Worm (Caenorhabditis elegans) whole organism, young adult: ENCODE results near the gene M162.5.

Source experiments
- F22D6.2 ChIP-seq: sonication (generic microtip); optimal IDR thresholded peaks from 2 replicates; lab custom pipeline; 2016; ENCODE audit warnings: mild to moderate bottlenecking, missing genetic modification characterization, missing compliant biosample characterization
- F39B2.1 ChIP-seq: fragments of 200-800 bp; sonication (Bioruptor generic); IDR thresholded peaks from 2 replicates; pipeline ENCODE4 v1.3.6; 2022; ENCODE audit warnings: missing genetic modification reagents, missing genetic modification characterization, missing compliant biosample characterization
- F57C9.4 ChIP-seq: sonication (generic microtip); optimal IDR thresholded peaks from 2 replicates; lab custom pipeline; 2017; ENCODE audit warnings: mild to moderate bottlenecking, missing genetic modification characterization, missing compliant biosample characterization
- K12H6.12 ChIP-seq: fragments of 200-800 bp; sonication (Bioruptor generic); optimal IDR thresholded peaks from 2 replicates; lab custom pipeline; 2018; ENCODE audit warnings: mild to moderate bottlenecking, missing genetic modification characterization, missing compliant biosample characterization
- Y53F4B.3 ChIP-seq: fragments of 200-800 bp; sonication (Bioruptor generic); IDR thresholded peaks from 2 replicates; pipeline ENCODE4 v1.3.6; 2022; ENCODE audit warnings: missing genetic modification reagents, missing genetic modification characterization, missing compliant biosample characterization
- Y53G8AR.9 ChIP-seq: fragments of 200-800 bp; sonication (Bioruptor generic); conservative IDR thresholded peaks from 2 replicates; pipeline ENCODE4 v1.3.6; 2022; ENCODE audit warnings: missing genetic modification reagents, missing genetic modification characterization, missing compliant biosample characterization
- Y79H2A.3 ChIP-seq: fragments of 200-800 bp; sonication (Bioruptor generic); conservative IDR thresholded peaks from 2 replicates; pipeline ENCODE4 v1.3.6; 2022; ENCODE audit warnings: missing genetic modification reagents, missing genetic modification characterization, missing compliant biosample characterization
- ZK185.1 ChIP-seq: sonication (generic microtip); optimal IDR thresholded peaks from 2 replicates; lab custom pipeline; 2016; ENCODE audit warnings: mild to moderate bottlenecking, missing genetic modification characterization, missing compliant biosample characterization; ENCODE audit not compliant: poor library complexity, severe bottlenecking
- akir-1 ChIP-seq: fragments of 200-800 bp; sonication (Bioruptor generic); optimal IDR thresholded peaks from 2 replicates; lab custom pipeline; 2018; ENCODE audit warnings: mild to moderate bottlenecking, missing genetic modification characterization, moderate library complexity, missing compliant biosample characterization
- atf-7 ChIP-seq: sonication (generic microtip); optimal IDR thresholded peaks from 2 replicates; lab custom pipeline; 2017; ENCODE audit warnings: mild to moderate bottlenecking, missing genetic modification characterization, missing compliant biosample characterization
- attf-6 ChIP-seq: fragments of 200-800 bp; sonication (Bioruptor generic); IDR thresholded peaks from 2 replicates; pipeline ENCODE4 v1.3.6; 2022; ENCODE audit warnings: missing genetic modification reagents, missing genetic modification characterization, missing compliant biosample characterization
- ccch-3 ChIP-seq: fragments of 200-800 bp; sonication (Bioruptor generic); optimal IDR thresholded peaks from 2 replicates; lab custom pipeline; 2018; ENCODE audit warnings: mild to moderate bottlenecking, missing genetic modification characterization, missing compliant biosample characterization
- ceh-100 ChIP-seq: fragments of 200-800 bp; sonication (Bioruptor generic); IDR thresholded peaks from 2 replicates; pipeline ENCODE4 v1.3.6; 2022; ENCODE audit warnings: missing genetic modification reagents, missing genetic modification characterization, missing compliant biosample characterization
- ceh-27 ChIP-seq: fragments of 200-800 bp; sonication (Bioruptor generic); optimal IDR thresholded peaks from 2 replicates; lab custom pipeline; 2018; ENCODE audit warnings: mild to moderate bottlenecking, missing genetic modification characterization, moderate library complexity, missing compliant biosample characterization
- efl-1 ChIP-seq: fragments of 150-350 bp; optimal IDR thresholded peaks from 2 replicates; lab custom pipeline; 2014; ENCODE audit warnings: missing biosample characterization, missing genetic modification reagents, missing genetic modification characterization
- fkh-3 ChIP-seq: sonication (generic microtip); optimal IDR thresholded peaks from 2 replicates; lab custom pipeline; 2016; ENCODE audit warnings: mild to moderate bottlenecking, missing genetic modification characterization, missing compliant biosample characterization
- hlh-26 ChIP-seq: fragments of 200-800 bp; sonication (Bioruptor generic); conservative IDR thresholded peaks from 2 replicates; pipeline ENCODE4 v1.3.6; 2022; ENCODE audit warnings: missing genetic modification reagents, missing genetic modification characterization, missing compliant biosample characterization
- hrde-1 ChIP-seq: sonication (generic microtip); optimal IDR thresholded peaks from 2 replicates; lab custom pipeline; 2016; ENCODE audit warnings: missing genetic modification characterization, mild to moderate bottlenecking, missing compliant biosample characterization, moderate library complexity, missing genotype, missing genetic modification reagents, borderline replicate concordance
- lin-26 ChIP-seq: fragments of 200-800 bp; sonication (Bioruptor generic); IDR thresholded peaks from 2 replicates; pipeline ENCODE4 v1.3.6; 2022; ENCODE audit warnings: missing genetic modification reagents, missing genetic modification characterization, missing compliant biosample characterization
- lir-1 ChIP-seq: fragments of 200-800 bp; sonication (Bioruptor generic); conservative IDR thresholded peaks from 2 replicates; pipeline ENCODE4 v1.3.6; 2022; ENCODE audit warnings: missing genetic modification reagents, missing genetic modification characterization, missing compliant biosample characterization
- lsy-27 ChIP-seq: sonication (generic microtip); optimal IDR thresholded peaks from 2 replicates; lab custom pipeline; 2017; ENCODE audit warnings: missing genetic modification characterization, mild to moderate bottlenecking, missing compliant biosample characterization, antibody characterized with exemption, missing genotype, borderline replicate concordance; ENCODE audit not compliant: insufficient read depth
- madf-8 ChIP-seq: fragments of 200-800 bp; sonication (Bioruptor generic); conservative IDR thresholded peaks from 2 replicates; pipeline ENCODE4 v1.3.6; 2022; ENCODE audit warnings: missing genetic modification reagents, missing genetic modification characterization, missing compliant biosample characterization
- mcd-1 ChIP-seq: fragments of 200-800 bp; sonication (Bioruptor generic); IDR thresholded peaks from 2 replicates; pipeline ENCODE4 v1.3.6; 2022; ENCODE audit warnings: missing genetic modification reagents, missing genetic modification characterization, missing compliant biosample characterization
- nfya-1 ChIP-seq: sonication (generic microtip); optimal IDR thresholded peaks from 2 replicates; lab custom pipeline; 2017; ENCODE audit warnings: antibody characterized with exemption, missing compliant biosample characterization, missing genetic modification characterization, borderline replicate concordance; ENCODE audit not compliant: insufficient read depth
- nhr-179 ChIP-seq: sonication (generic microtip); optimal IDR thresholded peaks from 2 replicates; lab custom pipeline; 2016; ENCODE audit warnings: mild to moderate bottlenecking, missing genetic modification characterization, missing compliant biosample characterization
- nhr-80 ChIP-seq: sonication (generic microtip); optimal IDR thresholded peaks from 2 replicates; lab custom pipeline; 2016; ENCODE audit warnings: missing genetic modification characterization, missing compliant biosample characterization
- pha-4 ChIP-seq: fragments of 150-350 bp; sonication (generic microtip); optimal IDR thresholded peaks from 2 replicates; lab custom pipeline; 2014; ENCODE audit warnings: missing biosample characterization, missing genetic modification reagents, missing genetic modification characterization
- repo-1 ChIP-seq: sonication (generic microtip); optimal IDR thresholded peaks from 2 replicates; lab custom pipeline; 2017; ENCODE audit warnings: mild to moderate bottlenecking, missing genetic modification characterization, missing compliant biosample characterization
- rpc-1 ChIP-seq, 2 experiments: fragments of 150-350 bp in 1 of 2; sonication (generic microtip) in 1 of 2; optimal IDR thresholded peaks; 2 replicates each; lab custom pipeline; 2014 to 2018; ENCODE audit warnings: missing biosample characterization in 1 of 2, missing genetic modification characterization in 1 of 2, missing genetic modification reagents in 1 of 2, missing genotype in 1 of 2
- sea-2 ChIP-seq: fragments of 200-800 bp; sonication (Bioruptor generic); IDR thresholded peaks from 2 replicates; pipeline ENCODE4 v1.3.6; 2022; ENCODE audit warnings: missing genetic modification characterization, missing compliant biosample characterization
- snpc-1.3 ChIP-seq: sonication (generic microtip); optimal IDR thresholded peaks from 2 replicates; lab custom pipeline; 2017; ENCODE audit warnings: missing genetic modification characterization, mild to moderate bottlenecking, missing compliant biosample characterization, antibody characterized with exemption, moderate library complexity, missing genotype, missing genetic modification reagents; ENCODE audit not compliant: insufficient read depth
- snpc-3.4 ChIP-seq: sonication (generic microtip); optimal IDR thresholded peaks from 2 replicates; lab custom pipeline; 2017; ENCODE audit warnings: missing genetic modification characterization, mild to moderate bottlenecking, missing compliant biosample characterization, antibody characterized with exemption, moderate library complexity, missing genotype, missing genetic modification reagents
- sptf-2 ChIP-seq: fragments of 200-800 bp; sonication (Bioruptor generic); optimal IDR thresholded peaks from 2 replicates; lab custom pipeline; 2018; ENCODE audit warnings: mild to moderate bottlenecking, missing genetic modification characterization, missing compliant biosample characterization
- tbx-9 ChIP-seq: sonication (generic microtip); optimal IDR thresholded peaks from 2 replicates; lab custom pipeline; 2016; ENCODE audit warnings: borderline replicate concordance, missing genetic modification characterization, inconsistent platforms, missing compliant biosample characterization
- unc-130 ChIP-seq: sonication (generic microtip); optimal IDR thresholded peaks from 2 replicates; lab custom pipeline; 2016; ENCODE audit warnings: missing genetic modification reagents, missing genetic modification characterization, missing compliant biosample characterization
- ztf-18 ChIP-seq: sonication (generic microtip); optimal IDR thresholded peaks from 2 replicates; lab custom pipeline; 2016; ENCODE audit warnings: missing genotype, mild to moderate bottlenecking, missing genetic modification characterization, missing compliant biosample characterization
- ztf-3 ChIP-seq: fragments of 200-800 bp; sonication (Bioruptor generic); optimal IDR thresholded peaks from 2 replicates; lab custom pipeline; 2018; ENCODE audit warnings: mild to moderate bottlenecking, missing genetic modification characterization, missing compliant biosample characterization

M162.5 gene

DNA sequence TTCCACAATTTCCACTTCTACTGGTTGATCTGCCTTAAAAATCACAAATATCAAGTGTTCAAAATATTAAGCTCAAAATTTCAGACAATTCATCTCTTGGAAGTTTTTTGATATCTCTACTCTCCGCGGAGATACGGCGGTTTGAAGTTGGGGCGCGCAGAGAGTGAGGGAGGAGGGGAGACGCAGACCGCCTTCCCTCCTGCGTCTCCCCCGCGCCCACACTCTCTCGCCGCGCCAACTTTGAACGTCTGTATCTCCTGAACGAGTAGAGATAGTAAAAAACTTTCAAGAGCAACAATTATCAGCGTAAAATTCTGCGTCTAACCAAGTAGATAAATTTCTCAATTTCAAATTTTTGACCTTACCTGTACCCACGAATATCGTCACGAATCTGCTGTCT is 32.9 kb upstream of the M162.5 start (continued):
- TF ChIP-seq F57C9.4 (tag; lab: Kevin White, UChicago) (no peak), snpc-3.4 (tag; lab: Kevin White, UChicago) (no peak), hrde-1 (no peak), sea-2 (no peak), ccch-3 (no peak), ceh-27 (GFP tag; lab: Kevin White, UChicago) (no peak)

DNA sequence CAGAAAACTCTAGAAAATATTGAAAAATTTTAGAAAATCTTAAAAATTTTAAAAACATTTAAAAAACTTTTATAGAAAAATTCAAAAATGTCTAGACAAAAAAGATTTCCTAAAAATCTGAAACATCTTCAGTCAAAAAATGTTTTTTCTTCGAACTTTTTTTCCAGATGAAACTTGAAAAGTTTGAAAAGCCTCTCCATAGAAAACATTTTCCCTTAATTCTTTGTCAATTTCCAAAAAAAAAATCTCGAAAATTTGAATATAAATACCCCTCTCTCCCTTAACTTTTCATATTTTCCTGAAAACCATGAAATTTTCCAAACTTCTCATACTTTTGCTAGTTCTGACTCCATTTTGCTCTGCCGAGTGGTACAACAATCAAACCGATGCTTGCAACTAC is 32.1 kb upstream of the M162.5 start, which contains the start of gene Y116F11A.3:
Y116F11A.3 (plus strand) TSS at position 301 of the 400 bp plus-strand sequence.
- no peak for TF ChIP-seq lin-26 (GFP tag; lab: Robert Waterston, UW)
- no peak for TF ChIP-seq lir-1 (GFP tag; lab: Robert Waterston, UW)
- TF ChIP-seq F39B2.1, result no peak
- TF ChIP-seq rpc-1 (optimal IDR thresholded peaks at IDR 0.05; lab: Kevin White, UChicago), result no peak
- TF ChIP-seq rpc-1 (tag; optimal IDR thresholded peaks at IDR 0.05; lab: Kevin White, UChicago), result no peak
- no peak for TF ChIP-seq Y79H2A.3
- no peak for TF ChIP-seq attf-6 (GFP tag; lab: Robert Waterston, UW)
- TF ChIP-seq mcd-1 (GFP tag; lab: Robert Waterston, UW), result no peak
- no peak for TF ChIP-seq nhr-179 (tag; lab: Kevin White, UChicago)
- no peak for TF ChIP-seq fkh-3 (tag; lab: Kevin White, UChicago)
- no peak for TF ChIP-seq snpc-1.3 (tag; lab: Kevin White, UChicago)
- no peak for TF ChIP-seq Y53F4B.3 (GFP tag; lab: Robert Waterston, UW)
- TF ChIP-seq repo-1, result no peak
- TF ChIP-seq unc-130 (GFP tag; lab: Kevin White, UChicago), result no peak
- TF ChIP-seq atf-7 (tag; lab: Kevin White, UChicago), result no peak
- no peak for TF ChIP-seq pha-4 (tag; lab: Kevin White, UChicago)
- no peak for TF ChIP-seq ZK185.1
- no peak for TF ChIP-seq hlh-26 (GFP tag; lab: Robert Waterston, UW)
- no peak for TF ChIP-seq madf-8
- TF ChIP-seq ztf-18, result no peak
- TF ChIP-seq ceh-100 (GFP tag; lab: Robert Waterston, UW), result no peak

DNA sequence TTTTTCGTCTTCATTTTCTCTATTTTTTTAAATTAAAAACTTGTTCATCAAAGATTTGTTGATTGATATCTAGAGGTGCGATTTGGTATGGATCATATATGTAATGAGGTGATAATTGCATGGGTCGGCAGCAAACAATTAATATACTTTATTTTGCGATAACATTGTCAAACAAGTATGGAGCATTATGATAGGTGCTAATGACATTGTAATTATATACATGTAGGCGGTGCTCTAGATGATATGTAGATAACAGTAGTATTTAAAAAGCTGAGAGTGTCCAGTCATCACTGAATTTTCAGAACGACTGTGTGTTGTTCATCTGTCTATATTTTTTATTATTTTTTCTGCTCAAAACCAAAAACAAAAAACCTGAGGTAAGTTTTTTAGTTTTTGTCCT is 30.6 kb upstream of the M162.5 start, which contains the start of gene Y116F11A.1:
Y116F11A.1 (plus strand) TSS at position 301 of the 400 bp plus-strand sequence.
- TF ChIP-seq ztf-3 (GFP tag; lab: Kevin White, UChicago) (no peak), tbx-9 (tag; lab: Kevin White, UChicago) (no peak), nfya-1 (tag; lab: Kevin White, UChicago) (no peak), akir-1 (no peak), repo-1 (no peak), F22D6.2 (tag; lab: Kevin White, UChicago) (no peak), nhr-80 (tag; lab: Kevin White, UChicago) (no peak), Y53G8AR.9 (GFP tag; lab: Robert Waterston, UW) (no peak), sptf-2 (GFP tag; lab: Kevin White, UChicago) (no peak), efl-1 (GFP tag; lab: Kevin White, UChicago) (no peak), lsy-27 (tag; lab: Kevin White, UChicago) (no peak), K12H6.12 (tag; lab: Kevin White, UChicago) (no peak)
